Worm (Caenorhabditis elegans) whole organism, late embryonic: ENCODE results near the gene pqn-2.

Source experiments
- C08G9.2 ChIP-seq: sonication (generic microtip); optimal IDR thresholded peaks from 2 replicates; lab custom pipeline; 2016; ENCODE audit warnings: mild to moderate bottlenecking, missing genetic modification characterization, moderate library complexity, missing compliant biosample characterization
- K09A11.1 ChIP-seq: sonication (generic microtip); optimal IDR thresholded peaks from 2 replicates; lab custom pipeline; 2017; ENCODE audit warnings: antibody characterized with exemption, mild to moderate bottlenecking, missing genetic modification characterization, missing compliant biosample characterization; ENCODE audit not compliant: insufficient read depth
- T23F11.4 ChIP-seq: fragments of 200-800 bp; sonication (Bioruptor generic); optimal IDR thresholded peaks from 2 replicates; lab custom pipeline; 2018; ENCODE audit warnings: mild to moderate bottlenecking, missing genetic modification characterization, missing compliant biosample characterization
- Y22D7AL.16 ChIP-seq: sonication (generic microtip); optimal IDR thresholded peaks from 2 replicates; lab custom pipeline; 2016; ENCODE audit warnings: missing genetic modification characterization, missing compliant biosample characterization
- ama-1 ChIP-seq: fragments of 150-350 bp; optimal IDR thresholded peaks from 2 replicates; lab custom pipeline; 2014
- ceh-18 ChIP-seq: sonication (generic microtip); optimal IDR thresholded peaks from 2 replicates; lab custom pipeline; 2016; ENCODE audit warnings: missing genetic modification characterization, missing compliant biosample characterization
- ceh-19 ChIP-seq: fragments of 200-800 bp; sonication (Bioruptor generic); optimal IDR thresholded peaks from 2 replicates; lab custom pipeline; 2018; ENCODE audit warnings: mild to moderate bottlenecking, missing genetic modification characterization, missing compliant biosample characterization
- ceh-2 ChIP-seq: sonication (generic microtip); optimal IDR thresholded peaks from 2 replicates; lab custom pipeline; 2016; ENCODE audit warnings: missing genotype, missing genetic modification characterization, missing compliant biosample characterization
- ceh-24 ChIP-seq: sonication (generic microtip); optimal IDR thresholded peaks from 2 replicates; lab custom pipeline; 2016; ENCODE audit warnings: mild to moderate bottlenecking, missing genetic modification characterization, missing compliant biosample characterization
- ceh-31 ChIP-seq: sonication (generic microtip); optimal IDR thresholded peaks from 2 replicates; lab custom pipeline; 2016; ENCODE audit warnings: missing genetic modification characterization, missing compliant biosample characterization
- ceh-34 ChIP-seq: sonication (generic microtip); optimal IDR thresholded peaks from 2 replicates; lab custom pipeline; 2016; ENCODE audit warnings: mild to moderate bottlenecking, missing genetic modification characterization, missing compliant biosample characterization
- ceh-45 ChIP-seq: fragments of 200-800 bp; sonication (Bioruptor generic); IDR thresholded peaks from 2 replicates; pipeline ENCODE4 v1.3.6; 2022; ENCODE audit warnings: missing genetic modification reagents, missing genetic modification characterization, missing compliant biosample characterization
- ceh-6 ChIP-seq: fragments of 200-800 bp; sonication (Bioruptor generic); optimal IDR thresholded peaks from 2 replicates; lab custom pipeline; 2018; ENCODE audit warnings: mild to moderate bottlenecking, missing genetic modification characterization, missing compliant biosample characterization
- che-1 ChIP-seq: sonication (generic microtip); optimal IDR thresholded peaks from 2 replicates; lab custom pipeline; 2016; ENCODE audit warnings: mild to moderate bottlenecking, missing genetic modification characterization, missing compliant biosample characterization
- dmd-4 ChIP-seq: sonication (generic microtip); optimal IDR thresholded peaks from 2 replicates; lab custom pipeline; 2016; ENCODE audit warnings: borderline replicate concordance, missing genetic modification characterization, missing compliant biosample characterization
- dve-1 ChIP-seq: sonication (generic microtip); optimal IDR thresholded peaks from 2 replicates; lab custom pipeline; 2017; ENCODE audit warnings: antibody characterized with exemption, mild to moderate bottlenecking, missing genetic modification characterization, missing compliant biosample characterization
- elt-2 ChIP-seq: sonication (generic microtip); optimal IDR thresholded peaks from 2 replicates; lab custom pipeline; 2016; ENCODE audit warnings: missing genetic modification reagents, missing genetic modification characterization, missing compliant biosample characterization
- ets-4 ChIP-seq: sonication (generic microtip); optimal IDR thresholded peaks from 2 replicates; lab custom pipeline; 2016; ENCODE audit warnings: missing genetic modification characterization, missing compliant biosample characterization
- eyg-1 ChIP-seq: sonication (generic microtip); optimal IDR thresholded peaks from 2 replicates; lab custom pipeline; 2016; ENCODE audit warnings: missing genotype, missing genetic modification characterization, missing compliant biosample characterization
- fkh-10 ChIP-seq: fragments of 150-350 bp; optimal IDR thresholded peaks from 2 replicates; lab custom pipeline; 2014; ENCODE audit warnings: missing biosample characterization, missing genetic modification reagents, missing genetic modification characterization
- fkh-6 ChIP-seq: sonication (generic microtip); optimal IDR thresholded peaks from 2 replicates; lab custom pipeline; 2016; ENCODE audit warnings: missing genetic modification characterization, missing compliant biosample characterization
- hlh-13 ChIP-seq: fragments of 200-800 bp; sonication (Bioruptor generic); optimal IDR thresholded peaks from 2 replicates; lab custom pipeline; 2018; ENCODE audit warnings: mild to moderate bottlenecking, missing genetic modification characterization, missing compliant biosample characterization
- hlh-15 ChIP-seq: sonication (generic microtip); optimal IDR thresholded peaks from 2 replicates; lab custom pipeline; 2016; ENCODE audit warnings: missing genetic modification characterization, missing compliant biosample characterization
- hlh-30 ChIP-seq: sonication (generic microtip); optimal IDR thresholded peaks from 2 replicates; lab custom pipeline; 2017; ENCODE audit warnings: antibody characterized with exemption, missing genetic modification characterization, missing compliant biosample characterization; ENCODE audit not compliant: insufficient read depth
- hlh-6 ChIP-seq: sonication (generic microtip); optimal IDR thresholded peaks from 2 replicates; lab custom pipeline; 2016; ENCODE audit warnings: missing genotype, missing genetic modification characterization, missing compliant biosample characterization
- lim-6 ChIP-seq: sonication (generic microtip); optimal IDR thresholded peaks from 2 replicates; lab custom pipeline; 2016; ENCODE audit warnings: missing genetic modification characterization, missing compliant biosample characterization
- lin-11 ChIP-seq: fragments of 200-800 bp; sonication (Bioruptor generic); optimal IDR thresholded peaks from 2 replicates; lab custom pipeline; 2018; ENCODE audit warnings: mild to moderate bottlenecking, missing genetic modification characterization, missing compliant biosample characterization
- madf-2 ChIP-seq: sonication (generic microtip); optimal IDR thresholded peaks from 2 replicates; lab custom pipeline; 2017; ENCODE audit warnings: missing genetic modification characterization, missing compliant biosample characterization
- nfya-1 ChIP-seq: sonication (generic microtip); optimal IDR thresholded peaks from 2 replicates; lab custom pipeline; 2017; ENCODE audit warnings: missing genetic modification characterization, mild to moderate bottlenecking, missing compliant biosample characterization, antibody characterized with exemption, moderate library complexity
- nhr-232 ChIP-seq: sonication (generic microtip); optimal IDR thresholded peaks from 2 replicates; lab custom pipeline; 2016; ENCODE audit warnings: missing genetic modification characterization, missing compliant biosample characterization
- odd-2 ChIP-seq: sonication (generic microtip); optimal IDR thresholded peaks from 2 replicates; lab custom pipeline; 2017; ENCODE audit warnings: antibody characterized with exemption, mild to moderate bottlenecking, missing genetic modification characterization, missing compliant biosample characterization
- pha-2 ChIP-seq: sonication (generic microtip); optimal IDR thresholded peaks from 2 replicates; lab custom pipeline; 2017; ENCODE audit warnings: mild to moderate bottlenecking, missing genetic modification characterization, missing compliant biosample characterization
- pha-4 ChIP-seq: fragments of 150-350 bp; optimal IDR thresholded peaks from 2 replicates; lab custom pipeline; 2018; ENCODE audit warnings: missing biosample characterization, missing genetic modification reagents, missing genetic modification characterization
- pros-1 ChIP-seq: fragments of 150-350 bp; optimal IDR thresholded peaks from 2 replicates; lab custom pipeline; 2014; ENCODE audit warnings: missing biosample characterization, missing genetic modification reagents, missing genetic modification characterization
- rnt-1 ChIP-seq: sonication (generic microtip); optimal IDR thresholded peaks from 2 replicates; lab custom pipeline; 2016; ENCODE audit warnings: missing genetic modification characterization, missing compliant biosample characterization
- sox-2 ChIP-seq: fragments of 200-800 bp; sonication (Bioruptor generic); IDR thresholded peaks from 2 replicates; pipeline ENCODE4 v1.3.6; 2022; ENCODE audit warnings: missing genetic modification reagents, missing genetic modification characterization, missing compliant biosample characterization
- tbx-7 ChIP-seq: sonication (generic microtip); optimal IDR thresholded peaks from 2 replicates; lab custom pipeline; 2016; ENCODE audit warnings: missing genotype, missing genetic modification characterization, missing compliant biosample characterization
- unc-86 ChIP-seq: sonication (generic microtip); optimal IDR thresholded peaks from 2 replicates; lab custom pipeline; 2016; ENCODE audit warnings: missing genetic modification characterization, missing compliant biosample characterization
- zip-5 ChIP-seq: sonication (generic microtip); optimal IDR thresholded peaks from 2 replicates; lab custom pipeline; 2016; ENCODE audit warnings: missing genetic modification characterization, missing compliant biosample characterization
- ztf-16 ChIP-seq: sonication (generic microtip); optimal IDR thresholded peaks from 2 replicates; lab custom pipeline; 2017; ENCODE audit warnings: missing genetic modification characterization, missing compliant biosample characterization

The pqn-2 gene

DNA sequence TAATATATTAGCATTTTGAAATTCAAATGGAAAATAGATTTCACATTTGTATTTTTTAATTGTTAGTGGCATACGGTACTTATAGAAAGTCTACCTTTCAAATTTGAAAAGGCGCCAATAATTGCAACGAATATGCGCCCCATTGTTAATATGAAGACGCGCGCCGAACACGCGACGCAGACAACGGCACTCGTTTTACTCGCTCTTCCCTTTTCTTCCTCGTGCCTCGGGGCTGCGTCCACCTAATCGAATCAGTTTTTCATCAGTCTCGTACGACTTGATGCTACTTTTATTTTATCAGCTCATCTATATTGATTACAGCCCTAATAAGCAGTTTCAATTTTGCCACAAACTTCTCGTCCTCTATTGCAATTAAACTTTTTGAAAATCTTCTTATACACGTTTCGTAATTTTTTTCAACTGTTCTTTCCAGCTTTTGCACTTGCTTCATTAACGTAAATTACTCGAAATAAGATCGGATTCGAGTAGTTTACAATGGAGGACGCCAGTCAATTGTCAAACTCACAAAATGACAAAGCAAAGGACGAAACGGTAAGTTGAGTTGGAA, 20.3 kb upstream of the pqn-2 start, which contains the start of gene cash-1 (continued):
- TF ChIP-seq dve-1 (no peak), ceh-2 (tag; lab: Kevin White, UChicago) (peak; percentile 25), ceh-18 (tag; lab: Kevin White, UChicago) (peak; percentile 23), ceh-34 (tag; lab: Kevin White, UChicago) (peak; percentile 10), ets-4 (tag; lab: Kevin White, UChicago) (no peak), lim-6 (tag; lab: Kevin White, UChicago) (no peak), ceh-24 (no peak), ztf-16 (tag; lab: Kevin White, UChicago) (no peak), ceh-6 (GFP tag; lab: Kevin White, UChicago) (no peak), lin-11 (no peak), hlh-30 (peak; percentile 66), pha-4 (no peak), rnt-1 (tag; lab: Kevin White, UChicago) (no peak), C08G9.2 (tag; lab: Kevin White, UChicago) (no peak), zip-5 (no peak), hlh-13 (GFP tag; lab: Kevin White, UChicago) (no peak), ceh-45 (GFP tag; lab: Robert Waterston, UW) (no peak), tbx-7 (no peak), elt-2 (tag; lab: Kevin White, UChicago) (peak; percentile 15), nhr-232 (no peak), Y22D7AL.16 (tag; lab: Kevin White, UChicago) (no peak), fkh-6 (tag; lab: Kevin White, UChicago) (no peak)

DNA sequence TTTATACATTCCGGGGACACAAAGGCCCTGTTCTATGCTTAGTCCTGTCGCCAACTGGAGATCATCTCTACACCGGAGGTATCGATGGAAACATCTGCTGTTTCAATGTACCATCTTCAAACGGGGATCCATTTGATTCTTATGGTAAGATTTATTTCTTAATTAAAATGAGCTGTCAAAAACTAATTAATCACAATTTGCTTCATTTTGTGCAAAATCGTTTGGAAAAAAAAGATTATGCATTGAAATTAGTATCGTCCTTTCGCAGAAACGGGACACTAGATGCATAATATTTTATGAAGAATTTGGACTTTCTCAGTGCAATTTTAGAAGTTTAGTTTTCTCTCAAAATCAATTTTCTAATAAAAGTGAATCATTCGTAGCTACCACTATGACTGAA, 18.4 kb upstream of the pqn-2 start:
- no peak for TF ChIP-seq che-1 (tag; lab: Kevin White, UChicago)
- no peak for TF ChIP-seq hlh-6
- TF ChIP-seq ama-1 (lab: Kevin White, UChicago): no peak
- TF ChIP-seq hlh-15: no peak
- no peak for TF ChIP-seq nhr-232
- no peak for TF ChIP-seq T23F11.4 (GFP tag; lab: Kevin White, UChicago)

DNA sequence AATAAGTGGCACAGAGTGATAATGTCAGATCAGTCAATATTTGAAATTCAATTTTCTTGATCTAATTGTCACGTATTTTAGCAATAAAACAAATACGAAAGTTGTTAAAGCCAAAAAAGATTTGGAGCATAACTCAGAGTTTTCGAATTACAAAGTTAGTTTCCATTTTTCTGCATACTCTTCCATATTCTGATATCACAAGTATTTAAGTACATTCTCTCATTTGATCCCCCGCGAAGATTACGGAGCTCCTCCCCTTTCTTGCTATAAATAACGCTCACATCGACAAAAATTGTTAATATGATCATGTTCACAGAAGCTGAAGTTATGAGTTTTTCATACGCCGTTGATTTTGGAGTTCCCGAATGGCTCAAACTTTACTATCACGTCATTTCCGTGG, 14.0 kb upstream of the pqn-2 start, which contains the start of gene sri-20:
Gene sri-20 (plus strand): TSS at position 301 of the 400 bp plus-strand sequence.
- TF ChIP-seq pros-1 (no peak), nhr-232 (no peak)
- TF ChIP-seq, all 69 proteins: peak for 0

DNA sequence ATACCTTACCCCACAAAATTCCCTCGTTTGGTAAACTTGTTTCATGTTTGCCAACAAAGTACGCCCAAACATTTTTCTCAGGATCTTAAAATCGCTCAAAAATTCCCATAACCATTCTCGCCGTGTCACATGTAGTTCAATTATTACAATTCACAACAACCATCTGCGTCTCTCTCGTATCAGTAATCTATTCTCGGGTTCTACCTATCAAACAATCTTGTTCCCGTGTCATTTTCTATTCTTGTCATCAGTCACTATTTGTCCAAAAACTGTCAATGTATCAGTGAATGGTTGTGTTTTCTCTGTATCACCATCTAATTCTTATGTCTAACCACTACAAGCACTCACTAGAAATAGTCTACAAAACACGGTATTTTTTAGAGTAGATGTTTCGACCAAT, 11.1 kb upstream of the pqn-2 start:
- TF ChIP-seq fkh-10 (no peak), ceh-2 (tag; lab: Kevin White, UChicago) (no peak), tbx-7 (no peak), sox-2 (GFP tag; lab: Robert Waterston, UW) (no peak), pha-4 (no peak), ceh-19 (no peak), madf-2 (no peak), hlh-13 (GFP tag; lab: Kevin White, UChicago) (no peak), odd-2 (no peak), eyg-1 (no peak), pha-2 (tag; lab: Kevin White, UChicago) (no peak), zip-5 (no peak), dmd-4 (tag; lab: Kevin White, UChicago) (no peak), unc-86 (no peak), rnt-1 (tag; lab: Kevin White, UChicago) (no peak), K09A11.1 (tag; lab: Kevin White, UChicago) (no peak), nfya-1 (tag; lab: Kevin White, UChicago) (no peak), hlh-15 (no peak), ceh-31 (tag; lab: Kevin White, UChicago) (no peak), che-1 (tag; lab: Kevin White, UChicago) (no peak)
